Fruit fly (Drosophila melanogaster) whole organism, embryonic: ENCODE measurements around the gene CAH16.

ENCODE experiments used
- Abd-B ChIP-seq: fragments of 200-800 bp; sonication (Bioruptor generic); optimal IDR thresholded peaks from 2 replicates; lab custom pipeline; 2018; ENCODE audit warnings: missing biosample characterization, mild to moderate bottlenecking, missing genetic modification characterization, moderate library complexity
- Atf-2 ChIP-seq: fragments of 200-800 bp; sonication (Bioruptor generic); optimal IDR thresholded peaks from 2 replicates; lab custom pipeline; 2016; ENCODE audit warnings: missing biosample characterization, missing genetic modification characterization
- Awh ChIP-seq: fragments of 200-800 bp; sonication (Bioruptor generic); IDR thresholded peaks from 2 replicates; pipeline ENCODE4, ENCODE4 v1.3.6; 2022; ENCODE audit warnings: missing biosample characterization, missing genetic modification characterization
- B-H1 ChIP-seq: fragments of 200-800 bp; sonication (Bioruptor generic); IDR thresholded peaks from 3 replicates; pipeline ENCODE4 v1.3.6; 2022; ENCODE audit warnings: missing biosample characterization, missing genetic modification characterization
- B-H2 ChIP-seq: fragments of 200-800 bp; sonication (Bioruptor generic); optimal IDR thresholded peaks from 2 replicates; lab custom pipeline; 2018; ENCODE audit warnings: missing biosample characterization, mild to moderate bottlenecking, missing genetic modification characterization
- CG1024 ChIP-seq: fragments of 200-800 bp; sonication (Bioruptor generic); IDR thresholded peaks from 2 replicates; pipeline ENCODE4 v1.3.6; 2022; ENCODE audit warnings: missing biosample characterization, missing genetic modification characterization
- CG10979 ChIP-seq: fragments of 200-800 bp; sonication (Bioruptor generic); optimal IDR thresholded peaks from 2 replicates; lab custom pipeline; 2018; ENCODE audit warnings: missing biosample characterization, mild to moderate bottlenecking, missing genetic modification characterization, moderate library complexity
- CG12071 ChIP-seq: fragments of 200-800 bp; sonication (Bioruptor generic); optimal IDR thresholded peaks from 3 replicates; lab custom pipeline; 2018; ENCODE audit warnings: missing biosample characterization, mild to moderate bottlenecking, missing genetic modification characterization
- CG12155 ChIP-seq: fragments of 200-800 bp; sonication (Bioruptor generic); optimal IDR thresholded peaks from 3 replicates; lab custom pipeline; 2016; ENCODE audit warnings: missing biosample characterization, missing genetic modification characterization
- CG12942 ChIP-seq: fragments of 200-800 bp; sonication (Bioruptor generic); optimal IDR thresholded peaks from 3 replicates; lab custom pipeline; 2016; ENCODE audit warnings: missing biosample characterization, missing genetic modification characterization
- CG14965 ChIP-seq: fragments of 200-800 bp; sonication (Bioruptor generic); optimal IDR thresholded peaks from 2 replicates; lab custom pipeline; 2016; ENCODE audit warnings: missing biosample characterization, missing genetic modification characterization, borderline replicate concordance
- CG1529 ChIP-seq: fragments of 200-800 bp; sonication (Bioruptor generic); optimal IDR thresholded peaks from 3 replicates; lab custom pipeline; 2018; ENCODE audit warnings: missing biosample characterization, missing genetic modification characterization
- CG17568 ChIP-seq: fragments of 200-800 bp; sonication (Bioruptor generic); optimal IDR thresholded peaks from 2 replicates; lab custom pipeline; 2018; ENCODE audit warnings: missing biosample characterization, mild to moderate bottlenecking, missing genetic modification characterization, moderate library complexity
- CG18262 ChIP-seq: fragments of 200-800 bp; optimal IDR thresholded peaks from 3 replicates; lab custom pipeline; 2019; ENCODE audit warnings: missing biosample characterization, mild to moderate bottlenecking, missing genetic modification characterization, moderate library complexity
- CG7271 ChIP-seq: fragments of 200-800 bp; sonication (Bioruptor generic); optimal IDR thresholded peaks from 2 replicates; lab custom pipeline; 2018; ENCODE audit warnings: missing biosample characterization, mild to moderate bottlenecking, missing genetic modification characterization, moderate library complexity
- CG7556 ChIP-seq: fragments of 200-800 bp; sonication (Bioruptor generic); optimal IDR thresholded peaks from 2 replicates; lab custom pipeline; 2017; ENCODE audit warnings: missing biosample characterization, mild to moderate bottlenecking, missing genetic modification characterization
- CG7745 ChIP-seq: fragments of 200-800 bp; sonication (Bioruptor generic); optimal IDR thresholded peaks from 2 replicates; lab custom pipeline; 2018; ENCODE audit warnings: missing biosample characterization, mild to moderate bottlenecking, missing genetic modification characterization, moderate library complexity
- CG7963 ChIP-seq: fragments of 200-800 bp; sonication (Bioruptor generic); IDR thresholded peaks from 3 replicates; pipeline ENCODE4 v1.3.6; 2022; ENCODE audit warnings: missing biosample characterization, missing genetic modification characterization; ENCODE audit not compliant: partially characterized antibody
- CG9932 ChIP-seq: fragments of 200-800 bp; sonication (Bioruptor generic); IDR thresholded peaks from 2 replicates; pipeline ENCODE4 v1.3.6; 2022; ENCODE audit warnings: missing biosample characterization, missing genetic modification characterization
- Chrac-16 ChIP-seq: fragments of 200-800 bp; sonication (Bioruptor generic); optimal IDR thresholded peaks from 3 replicates; lab custom pipeline; 2016; ENCODE audit warnings: missing biosample characterization, missing genetic modification characterization
- CrebB ChIP-seq: fragments of 200-800 bp; sonication (Bioruptor generic); optimal IDR thresholded peaks from 3 replicates; lab custom pipeline; 2018; ENCODE audit warnings: missing biosample characterization, mild to moderate bottlenecking, missing genetic modification characterization
- Dfd ChIP-seq, 2 experiments: fragments of >200 bp; optimal IDR thresholded peaks; 2 replicates each; lab custom pipeline; 2017; ENCODE audit warnings: missing biosample characterization in 2 of 2, missing genetic modification characterization in 2 of 2
- Dll ChIP-seq: fragments of 200-800 bp; sonication (Bioruptor generic); IDR thresholded peaks from 4 replicates; pipeline ENCODE4 v1.3.6; 2022; ENCODE audit warnings: missing biosample characterization, missing genetic modification characterization; ENCODE audit not compliant: partially characterized antibody
- Doc2 ChIP-seq: fragments of 200-800 bp; sonication (Bioruptor generic); IDR thresholded peaks from 2 replicates; pipeline ENCODE4 v1.3.6; 2022; ENCODE audit warnings: missing biosample characterization, missing genetic modification characterization
- E2f1 ChIP-seq: fragments of 200-800 bp; sonication (Bioruptor generic); IDR thresholded peaks from 2 replicates; pipeline ENCODE4 v1.3.6; 2022; ENCODE audit warnings: missing biosample characterization, missing genetic modification characterization
- Hr39 ChIP-seq: fragments of >200 bp; optimal IDR thresholded peaks from 2 replicates; lab custom pipeline; 2017
- Hr51 ChIP-seq, 2 experiments: fragments of 200-800 bp; sonication (Bioruptor generic); optimal IDR thresholded peaks; 2 replicates in 1 of 2; 3 replicates in 1 of 2; lab custom pipeline; 2016 to 2018; ENCODE audit warnings: missing biosample characterization in 2 of 2, missing genetic modification characterization in 2 of 2, mild to moderate bottlenecking in 1 of 2, moderate library complexity in 1 of 2
- Jarid2 ChIP-seq: fragments of 200-800 bp; sonication (Bioruptor generic); optimal IDR thresholded peaks from 3 replicates; lab custom pipeline; 2017; ENCODE audit warnings: mild to moderate bottlenecking, missing biosample characterization, missing genetic modification reagents, missing genetic modification characterization
- Max ChIP-seq: fragments of 200-800 bp; sonication (Bioruptor generic); optimal IDR thresholded peaks from 2 replicates; lab custom pipeline; 2016; ENCODE audit warnings: missing biosample characterization, mild to moderate bottlenecking, missing genetic modification characterization
- NFAT ChIP-seq: fragments of 200-800 bp; sonication (Bioruptor generic); IDR thresholded peaks from 2 replicates; pipeline ENCODE4 v1.3.6; 2022; ENCODE audit warnings: missing biosample characterization, missing genetic modification characterization
- NfI ChIP-seq: fragments of 200-800 bp; sonication (Bioruptor generic); optimal IDR thresholded peaks from 3 replicates; lab custom pipeline; 2018; ENCODE audit warnings: missing biosample characterization, mild to moderate bottlenecking, missing genetic modification characterization, moderate library complexity
- Oaz ChIP-seq: fragments of 200-800 bp; sonication (Bioruptor generic); IDR thresholded peaks from 2 replicates; pipeline ENCODE4 v1.3.6; 2022; ENCODE audit warnings: missing biosample characterization, missing genetic modification characterization
- Optix ChIP-seq: fragments of 200-800 bp; sonication (Bioruptor generic); IDR thresholded peaks from 3 replicates; pipeline ENCODE4 v1.3.6; 2022; ENCODE audit warnings: missing biosample characterization, missing genetic modification characterization
- Sin3A ChIP-seq: fragments of >200 bp; optimal IDR thresholded peaks from 2 replicates; lab custom pipeline; 2018
- ara ChIP-seq: fragments of 200-800 bp; sonication (Bioruptor generic); IDR thresholded peaks from 2 replicates; pipeline ENCODE4 v1.3.6; 2022; ENCODE audit warnings: missing biosample characterization, missing genetic modification characterization
- ato ChIP-seq: fragments of 200-800 bp; sonication (Bioruptor generic); IDR thresholded peaks from 2 replicates; pipeline ENCODE4 v1.3.6; 2022; ENCODE audit warnings: missing biosample characterization, missing genetic modification characterization; ENCODE audit not compliant: partially characterized antibody
- btn ChIP-seq: fragments of 200-800 bp; sonication (Bioruptor generic); optimal IDR thresholded peaks from 2 replicates; lab custom pipeline; 2016; ENCODE audit warnings: missing biosample characterization, missing genetic modification characterization
- caup ChIP-seq: fragments of 200-800 bp; sonication (Bioruptor generic); optimal IDR thresholded peaks from 3 replicates; lab custom pipeline; 2017; ENCODE audit warnings: missing biosample characterization, mild to moderate bottlenecking, missing genetic modification characterization, moderate library complexity; ENCODE audit not compliant: severe bottlenecking
- chm ChIP-seq: fragments of 200-800 bp; sonication (Bioruptor generic); IDR thresholded peaks from 2 replicates; pipeline ENCODE4 v1.3.6; 2022; ENCODE audit warnings: missing biosample characterization, missing genetic modification characterization
- ci ChIP-seq: fragments of 200-800 bp; sonication (Bioruptor generic); IDR thresholded peaks from 3 replicates; pipeline ENCODE4 v1.3.6; 2022; ENCODE audit warnings: missing biosample characterization, missing genetic modification characterization
- corto ChIP-seq: fragments of 200-800 bp; sonication (Bioruptor generic); optimal IDR thresholded peaks from 2 replicates; lab custom pipeline; 2016; ENCODE audit warnings: missing biosample characterization, mild to moderate bottlenecking, missing genetic modification characterization, moderate library complexity
- ftz-f1 ChIP-seq: fragments of 200-800 bp; sonication (Bioruptor generic); optimal IDR thresholded peaks from 2 replicates; lab custom pipeline; 2016; ENCODE audit warnings: missing biosample characterization, missing genetic modification characterization
- fu2 ChIP-seq: fragments of 200-800 bp; sonication (Bioruptor generic); optimal IDR thresholded peaks from 2 replicates; lab custom pipeline; 2016; ENCODE audit warnings: missing biosample characterization, missing genetic modification characterization
- hbn ChIP-seq: fragments of 200-800 bp; sonication (Bioruptor generic); IDR thresholded peaks from 2 replicates; pipeline ENCODE4 v1.3.6; 2022; ENCODE audit warnings: missing biosample characterization, missing genetic modification characterization; ENCODE audit not compliant: partially characterized antibody
- mirr ChIP-seq: fragments of 200-800 bp; sonication (Bioruptor generic); optimal IDR thresholded peaks from 3 replicates; lab custom pipeline; 2018; ENCODE audit warnings: missing biosample characterization, mild to moderate bottlenecking, missing genetic modification characterization
- nerfin-1 ChIP-seq: fragments of 200-800 bp; sonication (Bioruptor generic); optimal IDR thresholded peaks from 3 replicates; lab custom pipeline; 2019; ENCODE audit warnings: missing biosample characterization, mild to moderate bottlenecking, missing genetic modification characterization, moderate library complexity
- repo ChIP-seq: fragments of 200-800 bp; sonication (Bioruptor generic); optimal IDR thresholded peaks from 2 replicates; lab custom pipeline; 2016; ENCODE audit warnings: missing biosample characterization, missing genetic modification characterization
- schlank ChIP-seq: fragments of 200-800 bp; sonication (Bioruptor generic); optimal IDR thresholded peaks from 2 replicates; lab custom pipeline; 2018; ENCODE audit warnings: missing biosample characterization, mild to moderate bottlenecking, missing genetic modification characterization
- zen2 ChIP-seq: fragments of 200-800 bp; sonication (Bioruptor generic); IDR thresholded peaks from 3 replicates; pipeline ENCODE4 v1.3.6; 2022; ENCODE audit warnings: missing biosample characterization, missing genetic modification characterization; ENCODE audit not compliant: partially characterized antibody
- zf30C ChIP-seq: fragments of 200-800 bp; sonication (Bioruptor generic); optimal IDR thresholded peaks from 3 replicates; lab custom pipeline; 2018; ENCODE audit warnings: missing biosample characterization, mild to moderate bottlenecking, missing genetic modification characterization

Gene CAH16

dm6 chr3R:31308855-31309646 is 49.0 kb downstream of the CAH16 start (continued):
- TF ChIP-seq Hr51 (GFP tag; optimal IDR thresholded peaks at IDR 0.05; lab: Kevin White, UChicago) (no peak), caup (GFP tag; lab: Kevin White, UChicago) (no peak), Max (GFP tag; lab: Kevin White, UChicago) (no peak), corto (GFP tag; lab: Kevin White, UChicago) (peak; percentile 50), CG9932 (GFP tag; lab: Robert Waterston, UW) (no peak), B-H2 (GFP tag; lab: Kevin White, UChicago) (no peak), schlank (tag; lab: Kevin White, UChicago) (no peak), mirr (GFP tag; lab: Kevin White, UChicago) (no peak), ci (peak; percentile 79), ara (GFP tag; lab: Robert Waterston, UW) (peak; percentile 75), CG7963 (GFP tag; lab: Robert Waterston, UW) (no peak), CG18262 (tag; lab: Kevin White, UChicago) (peak; percentile 48), CG12071 (GFP tag; lab: Kevin White, UChicago) (peak; percentile 54), Sin3A (lab: Kevin White, UChicago) (no peak), NfI (no peak), CG7745 (no peak), chm (GFP tag; lab: Robert Waterston, UW) (no peak), nerfin-1 (tag; lab: Kevin White, UChicago) (peak; percentile 69), CG1529 (peak; percentile 50), Awh (GFP tag; lab: Robert Waterston, UW) (peak; percentile 67), CG1024 (GFP tag; lab: Robert Waterston, UW) (no peak), hbn (GFP tag; lab: Robert Waterston, UW) (no peak), btn (GFP tag; lab: Kevin White, UChicago) (no peak), Dfd (GFP tag; optimal IDR thresholded peaks at IDR 0.05; lab: Kevin White, UChicago) (no peak), CG14965 (no peak), repo (GFP tag; lab: Kevin White, UChicago) (no peak), CG12155 (no peak), Chrac-16 (no peak), E2f1 (no peak), CG17568 (GFP tag; lab: Kevin White, UChicago) (peak; percentile 45), Abd-B (no peak), zf30C (GFP tag; lab: Kevin White, UChicago) (no peak), Optix (no peak), ato (GFP tag; lab: Robert Waterston, UW) (no peak), CG12942 (no peak), Jarid2 (GFP tag; lab: Kevin White, UChicago) (no peak), Oaz (GFP tag; lab: Robert Waterston, UW) (no peak), CG7271 (tag; lab: Kevin White, UChicago) (no peak), B-H1 (GFP tag; lab: Robert Waterston, UW) (no peak), NFAT (GFP tag; lab: Robert Waterston, UW) (no peak), Hr39 (no peak), CrebB (tag; lab: Kevin White, UChicago) (peak; percentile 38), Dll (GFP tag; lab: Robert Waterston, UW) (no peak), zen2 (no peak), fu2 (GFP tag; lab: Kevin White, UChicago) (no peak), CG10979 (tag; lab: Kevin White, UChicago) (no peak), Atf-2 (GFP tag; lab: Kevin White, UChicago) (no peak), Doc2 (GFP tag; lab: Robert Waterston, UW) (no peak), CG7556 (peak; percentile 34), ftz-f1 (GFP tag; lab: Kevin White, UChicago) (no peak)
